Worm (Caenorhabditis elegans): Measurements from ENCODE around the gene K08F4.12.

DNA sequence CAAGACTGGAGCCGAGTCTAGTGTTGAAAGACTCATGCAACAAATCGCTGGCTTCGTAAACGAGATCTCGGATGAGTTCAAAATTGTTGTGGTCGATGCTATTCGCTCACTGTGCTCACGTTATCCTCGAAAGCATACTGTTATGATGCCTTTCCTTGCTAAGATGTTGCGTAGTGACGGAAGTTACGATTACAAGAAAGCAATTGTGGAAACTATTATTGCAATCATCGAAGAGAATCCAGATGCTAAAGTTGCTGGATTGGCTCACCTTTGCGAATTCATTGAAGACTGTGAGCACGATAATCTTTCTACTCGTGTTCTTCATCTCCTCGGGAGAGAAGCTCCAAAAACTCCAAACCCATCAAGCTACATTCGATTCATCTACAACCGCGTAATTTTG is 15.6 kb downstream of the K08F4.12 start:
- TF ChIP-seq nhr-28 (tag; optimal IDR thresholded peaks at IDR 0.05) (no peak), unc-62 (GFP tag; optimal IDR thresholded peaks at IDR 0.05) (no peak), blmp-1 (tag; optimal IDR thresholded peaks at IDR 0.05) (no peak), sptf-1 (tag; optimal IDR thresholded peaks at IDR 0.05) (no peak), ces-1 (GFP tag; optimal IDR thresholded peaks at IDR 0.05) (no peak), snpc-4 (tag; optimal IDR thresholded peaks at IDR 0.05) (no peak), elt-3 (tag; optimal IDR thresholded peaks at IDR 0.05) (no peak), lin-13 (tag; optimal IDR thresholded peaks at IDR 0.05) (no peak)
